Worm (Caenorhabditis elegans) whole organism, L1 larva: ENCODE data around the gene flad-1.

Experiments used
- C04F5.9 ChIP-seq: sonication (generic microtip); optimal IDR thresholded peaks from 2 replicates; lab custom pipeline; 2016; ENCODE audit warnings: missing genetic modification characterization, missing compliant biosample characterization
- C34B4.2 ChIP-seq: sonication (generic microtip); optimal IDR thresholded peaks from 2 replicates; lab custom pipeline; 2017; ENCODE audit warnings: mild to moderate bottlenecking, missing genetic modification characterization, missing compliant biosample characterization
- F16B12.6 ChIP-seq: fragments of 150-350 bp; optimal IDR thresholded peaks from 2 replicates; lab custom pipeline; 2014; ENCODE audit warnings: missing biosample characterization, missing genetic modification characterization
- aly-2 ChIP-seq: fragments of 150-350 bp; optimal IDR thresholded peaks from 2 replicates; lab custom pipeline; 2014; ENCODE audit warnings: missing biosample characterization, missing genetic modification characterization
- blmp-1 ChIP-seq: fragments of 150-350 bp; optimal IDR thresholded peaks from 2 replicates; lab custom pipeline; 2014; ENCODE audit warnings: missing biosample characterization, missing genetic modification characterization
- ceh-8 ChIP-seq: fragments of 200-800 bp; sonication (Bioruptor generic); optimal IDR thresholded peaks from 2 replicates; lab custom pipeline; 2018; ENCODE audit warnings: mild to moderate bottlenecking, missing genetic modification characterization, moderate library complexity, missing compliant biosample characterization
- ceh-82 ChIP-seq, 3 experiments: fragments of 150-350 bp in 1 of 3; sonication (generic microtip) in 2 of 3; optimal IDR thresholded peaks; 2 replicates each; lab custom pipeline; 2014 to 2017; ENCODE audit warnings: missing biosample characterization in 3 of 3, missing genetic modification characterization in 3 of 3
- ceh-90 ChIP-seq: sonication (generic microtip); optimal IDR thresholded peaks from 2 replicates; lab custom pipeline; 2016; ENCODE audit warnings: missing genetic modification characterization, missing compliant biosample characterization
- dsc-1 ChIP-seq: sonication (generic microtip); optimal IDR thresholded peaks from 2 replicates; lab custom pipeline; 2016; ENCODE audit warnings: mild to moderate bottlenecking, missing genetic modification characterization, missing compliant biosample characterization
- efl-1 ChIP-seq, 4 experiments: fragments of 150-350 bp; optimal IDR thresholded peaks in 3 of 4; peaks in 1 of 4; 1 replicate in 1 of 4; 2 replicates in 3 of 4; lab custom pipeline; 2014; ENCODE audit warnings: missing biosample characterization in 2 of 4, missing genetic modification characterization in 2 of 4, missing genetic modification reagents in 2 of 4
- egl-13 ChIP-seq: sonication (generic microtip); optimal IDR thresholded peaks from 2 replicates; lab custom pipeline; 2016; ENCODE audit warnings: missing genotype, missing genetic modification reagents, missing genetic modification characterization, missing compliant biosample characterization
- elt-2 ChIP-seq: sonication (generic microtip); optimal IDR thresholded peaks from 2 replicates; lab custom pipeline; 2016; ENCODE audit warnings: missing genetic modification characterization, mild to moderate bottlenecking, inconsistent platforms, missing compliant biosample characterization, missing genetic modification reagents
- ets-5 ChIP-seq: fragments of 200-800 bp; sonication (Bioruptor generic); IDR thresholded peaks from 2 replicates; pipeline ENCODE4 v1.3.6; 2022; ENCODE audit warnings: missing genetic modification characterization, missing compliant biosample characterization
- fkh-4 ChIP-seq: sonication (generic microtip); optimal IDR thresholded peaks from 2 replicates; lab custom pipeline; 2016; ENCODE audit warnings: missing compliant biosample characterization, missing genetic modification characterization, borderline replicate concordance
- fkh-8 ChIP-seq: sonication (generic microtip); optimal IDR thresholded peaks from 2 replicates; lab custom pipeline; 2016; ENCODE audit warnings: mild to moderate bottlenecking, missing genetic modification characterization, missing compliant biosample characterization
- fos-1 ChIP-seq: fragments of 150-350 bp; optimal IDR thresholded peaks from 2 replicates; lab custom pipeline; 2014; ENCODE audit warnings: missing biosample characterization, missing genetic modification characterization
- hlh-4 ChIP-seq: sonication (generic microtip); optimal IDR thresholded peaks from 2 replicates; lab custom pipeline; 2016; ENCODE audit warnings: mild to moderate bottlenecking, missing genetic modification characterization, missing compliant biosample characterization
- hpl-2 ChIP-seq: fragments of 150-350 bp; optimal IDR thresholded peaks from 2 replicates; lab custom pipeline; 2014; ENCODE audit warnings: missing biosample characterization, missing genetic modification reagents, missing genetic modification characterization
- irx-1 ChIP-seq: sonication (generic microtip); optimal IDR thresholded peaks from 2 replicates; lab custom pipeline; 2016; ENCODE audit warnings: missing genetic modification characterization, missing compliant biosample characterization
- jun-1 ChIP-seq: fragments of 150-350 bp; optimal IDR thresholded peaks from 2 replicates; lab custom pipeline; 2014; ENCODE audit warnings: missing biosample characterization, missing genetic modification reagents, missing genetic modification characterization
- lin-13 ChIP-seq: fragments of 150-350 bp; optimal IDR thresholded peaks from 2 replicates; lab custom pipeline; 2014; ENCODE audit warnings: missing biosample characterization, missing genetic modification reagents, missing genetic modification characterization
- lin-14 ChIP-seq: fragments of 200-800 bp; sonication (Bioruptor generic); optimal IDR thresholded peaks from 2 replicates; lab custom pipeline; 2018; ENCODE audit warnings: mild to moderate bottlenecking, missing genetic modification characterization, moderate library complexity, missing compliant biosample characterization
- lin-15B ChIP-seq: fragments of 150-350 bp; sonication (generic microtip); optimal IDR thresholded peaks from 3 replicates; lab custom pipeline; 2014; ENCODE audit warnings: missing biosample characterization, missing genetic modification characterization
- lin-35 ChIP-seq, 2 experiments: fragments of 150-350 bp; optimal IDR thresholded peaks; 2 replicates each; lab custom pipeline; 2014; ENCODE audit warnings: missing biosample characterization in 2 of 2, missing genetic modification characterization in 2 of 2, missing genetic modification reagents in 2 of 2
- lin-39 ChIP-seq: fragments of 150-350 bp; optimal IDR thresholded peaks from 2 replicates; lab custom pipeline; 2014; ENCODE audit warnings: missing biosample characterization, missing genetic modification reagents, missing genetic modification characterization
- lir-3 ChIP-seq: sonication (generic microtip); optimal IDR thresholded peaks from 2 replicates; lab custom pipeline; 2016; ENCODE audit warnings: mild to moderate bottlenecking, missing genetic modification characterization, moderate library complexity, missing compliant biosample characterization; ENCODE audit not compliant: poor library complexity
- lsy-2 ChIP-seq, 2 experiments: fragments of 150-350 bp; optimal IDR thresholded peaks; 2 replicates each; lab custom pipeline; 2014; ENCODE audit warnings: missing biosample characterization in 2 of 2, missing genetic modification characterization in 2 of 2
- mab-9 ChIP-seq: fragments of 200-800 bp; sonication (Bioruptor generic); IDR thresholded peaks from 2 replicates; pipeline ENCODE4 v1.3.6; 2022; ENCODE audit warnings: missing genetic modification reagents, missing genetic modification characterization, missing compliant biosample characterization
- mdl-1 ChIP-seq, 2 experiments: fragments of 150-350 bp; optimal IDR thresholded peaks; 2 replicates each; lab custom pipeline; 2014 to 2017; ENCODE audit warnings: missing biosample characterization in 2 of 2, missing genetic modification characterization in 2 of 2, inconsistent platforms in 1 of 2
- mef-2 ChIP-seq: fragments of 150-350 bp; optimal IDR thresholded peaks from 2 replicates; lab custom pipeline; 2014; ENCODE audit warnings: missing biosample characterization, missing genetic modification characterization
- mep-1 ChIP-seq: fragments of 150-350 bp; optimal IDR thresholded peaks from 2 replicates; lab custom pipeline; 2014; ENCODE audit warnings: missing biosample characterization, missing genetic modification characterization
- nhr-11 ChIP-seq: fragments of 150-350 bp; optimal IDR thresholded peaks from 2 replicates; lab custom pipeline; 2014; ENCODE audit warnings: missing biosample characterization, missing genetic modification characterization
- nhr-12 ChIP-seq: sonication (generic microtip); optimal IDR thresholded peaks from 2 replicates; lab custom pipeline; 2017; ENCODE audit warnings: missing biosample characterization, missing genetic modification characterization
- nhr-20 ChIP-seq: sonication (generic microtip); optimal IDR thresholded peaks from 2 replicates; lab custom pipeline; 2016; ENCODE audit warnings: mild to moderate bottlenecking, missing genetic modification characterization, missing compliant biosample characterization
- nhr-71 ChIP-seq: sonication (generic microtip); optimal IDR thresholded peaks from 2 replicates; lab custom pipeline; 2016; ENCODE audit warnings: mild to moderate bottlenecking, missing genetic modification characterization, moderate library complexity, missing compliant biosample characterization
- nhr-84 ChIP-seq: sonication (generic microtip); optimal IDR thresholded peaks from 2 replicates; lab custom pipeline; 2017; ENCODE audit warnings: missing biosample characterization, missing genetic modification characterization
- nhr-85 ChIP-seq: sonication (generic microtip); peaks from one replicate; lab custom pipeline; 2016; ENCODE audit warnings: missing genetic modification characterization, inconsistent platforms, missing compliant biosample characterization
- rnt-1 ChIP-seq: sonication (generic microtip); optimal IDR thresholded peaks from 2 replicates; lab custom pipeline; 2016; ENCODE audit warnings: mild to moderate bottlenecking, missing genetic modification characterization, moderate library complexity, missing compliant biosample characterization
- skn-1 ChIP-seq: fragments of 150-350 bp; optimal IDR thresholded peaks from 2 replicates; lab custom pipeline; 2014; ENCODE audit warnings: missing biosample characterization, missing genetic modification characterization
- snpc-4 ChIP-seq: fragments of 150-350 bp; optimal IDR thresholded peaks from 2 replicates; lab custom pipeline; 2014; ENCODE audit warnings: missing biosample characterization, missing genetic modification characterization
- snu-23 ChIP-seq: sonication (generic microtip); optimal IDR thresholded peaks from 2 replicates; lab custom pipeline; 2016; ENCODE audit warnings: missing genetic modification characterization, missing compliant biosample characterization
- sox-4 ChIP-seq: sonication (generic microtip); optimal IDR thresholded peaks from 2 replicates; lab custom pipeline; 2016; ENCODE audit warnings: missing genetic modification characterization, missing compliant biosample characterization
- swsn-7 ChIP-seq: sonication (generic microtip); optimal IDR thresholded peaks from 2 replicates; lab custom pipeline; 2016; ENCODE audit warnings: missing genetic modification characterization, missing compliant biosample characterization
- tbx-2 ChIP-seq: sonication (generic microtip); optimal IDR thresholded peaks from 2 replicates; lab custom pipeline; 2016; ENCODE audit warnings: missing genetic modification characterization, missing compliant biosample characterization
- unc-30 ChIP-seq: sonication (generic microtip); optimal IDR thresholded peaks from 2 replicates; lab custom pipeline; 2017; ENCODE audit warnings: missing biosample characterization, missing genetic modification characterization
- unc-98 ChIP-seq: fragments of 200-800 bp; sonication (Bioruptor generic); IDR thresholded peaks from 2 replicates; pipeline ENCODE4 v1.3.6; 2022; ENCODE audit warnings: missing genetic modification characterization, missing compliant biosample characterization
- ztf-11 ChIP-seq, 2 experiments: sonication (generic microtip); optimal IDR thresholded peaks; 2 replicates each; lab custom pipeline; 2016 to 2017; ENCODE audit warnings: missing genetic modification characterization in 2 of 2, missing biosample characterization in 1 of 2, missing compliant biosample characterization in 1 of 2

Gene flad-1

DNA sequence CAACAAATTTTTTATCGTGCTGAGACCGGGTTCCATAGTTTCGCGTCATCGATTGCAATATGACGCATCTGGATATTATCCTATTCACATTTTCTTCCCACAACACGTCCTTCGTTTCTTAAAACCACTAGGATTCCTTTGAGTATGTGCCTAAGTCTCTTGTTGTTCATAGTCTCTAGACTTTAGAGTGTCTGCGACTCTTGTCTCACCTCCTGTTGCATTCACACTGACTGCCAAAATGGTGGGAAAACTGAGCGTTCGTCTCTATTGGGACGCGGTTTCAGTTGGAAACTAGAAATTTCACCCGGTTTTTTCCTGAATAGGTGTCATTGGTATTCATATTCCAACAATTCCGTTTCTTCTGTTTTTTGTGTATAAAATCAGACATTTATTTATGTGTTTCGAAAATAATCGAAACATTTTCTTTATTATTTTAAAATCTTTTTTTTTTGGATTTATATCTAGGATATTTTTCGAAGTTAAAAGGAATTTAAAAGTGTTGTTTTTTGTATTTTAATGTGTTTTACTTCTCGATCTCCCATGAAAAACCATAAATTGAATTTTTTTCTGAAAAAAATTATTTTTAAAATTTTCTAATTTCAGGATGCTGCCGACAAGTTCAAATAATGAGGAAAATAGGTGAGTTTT lies 22.2 kb upstream of the flad-1 start, which contains the start of gene C05C10.2:
C05C10.2 (plus strand) TSS at position 598 of the 648 bp plus-strand sequence.
- TF ChIP-seq tbx-2 (tag; lab: Kevin White, UChicago) = no peak
- peak; percentile 28 for TF ChIP-seq blmp-1
- TF ChIP-seq egl-13 (tag; lab: Kevin White, UChicago) = no peak
- no peak for TF ChIP-seq ets-5 (GFP tag; lab: Robert Waterston, UW)
- no peak for TF ChIP-seq rnt-1
- no peak for TF ChIP-seq nhr-11
- TF ChIP-seq F16B12.6 = no peak
- no peak for TF ChIP-seq hpl-2 (GFP tag; lab: Kevin White, UChicago)
- no peak for TF ChIP-seq lin-39 (tag; lab: Kevin White, UChicago)
- no peak for TF ChIP-seq unc-30 (tag; lab: Kevin White, UChicago)
- no peak for TF ChIP-seq lsy-2 (tag; optimal IDR thresholded peaks at IDR 0.05; lab: Kevin White, UChicago)
- peak in 1 of 2 experiments; percentile 44 for TF ChIP-seq efl-1 (optimal IDR thresholded peaks at IDR 0.05; lab: Kevin White, UChicago)
- TF ChIP-seq efl-1 (GFP tag; optimal IDR thresholded peaks at IDR 0.05 in 1 of 2; lab: Kevin White, UChicago) = peak in 1 of 2 experiments; percentile 27
- no peak for TF ChIP-seq ceh-8 (GFP tag; lab: Kevin White, UChicago)
- no peak for TF ChIP-seq snpc-4 (tag; lab: Kevin White, UChicago)
- TF ChIP-seq mep-1 (tag; lab: Kevin White, UChicago) = peak; percentile 5
- peak in 1 of 2 experiments; percentile 11 for TF ChIP-seq lin-35 (GFP tag; optimal IDR thresholded peaks at IDR 0.05; lab: Kevin White, UChicago)
- TF ChIP-seq nhr-85 (tag; lab: Kevin White, UChicago) = no peak
- TF ChIP-seq ceh-82 (tag; optimal IDR thresholded peaks at IDR 0.05; lab: Kevin White, UChicago) = no peak
- no peak for TF ChIP-seq nhr-20

DNA sequence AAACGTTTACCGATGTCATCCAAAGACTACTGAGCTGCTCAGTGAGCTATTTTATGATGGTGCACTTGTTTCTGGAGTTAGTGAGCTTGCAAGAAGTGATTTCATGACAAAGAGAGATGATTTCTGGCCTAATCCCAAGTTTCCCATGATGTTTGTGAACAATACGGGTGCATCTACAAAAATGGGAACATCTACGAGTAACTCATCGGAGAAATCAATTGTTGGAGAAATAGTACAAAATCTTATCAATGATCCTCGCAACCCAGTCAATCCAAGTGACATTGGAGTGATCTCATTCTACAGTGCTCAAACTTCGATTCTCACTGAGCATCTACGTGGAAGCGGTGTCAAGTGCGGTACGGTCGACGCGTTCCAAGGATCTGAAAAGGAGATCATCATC lies 15.5 kb upstream of the flad-1 start:
- TF ChIP-seq ceh-82 (tag; optimal IDR thresholded peaks at IDR 0.05; lab: Kevin White, UChicago) = no peak
- TF ChIP-seq, all 84 proteins: peak for 0

DNA sequence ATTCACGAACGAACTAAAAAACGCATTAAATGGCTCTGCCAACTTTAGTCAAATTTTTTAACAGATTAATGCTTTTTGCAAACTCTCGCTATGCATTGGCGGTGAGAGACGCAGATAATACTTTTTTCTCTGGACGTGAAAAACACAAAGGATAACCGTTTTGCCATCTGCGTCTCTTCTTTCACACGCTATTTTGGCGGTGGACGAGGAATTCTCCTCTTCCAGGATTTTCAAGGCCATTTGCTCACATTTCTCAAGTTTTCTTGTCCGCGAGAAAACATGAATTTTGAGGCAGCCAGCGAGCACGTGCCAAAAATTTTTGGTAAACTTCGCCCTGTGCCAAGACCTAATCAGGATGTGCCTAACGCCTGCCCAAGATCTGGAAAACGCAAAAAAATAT lies 12.9 kb upstream of the flad-1 start:
- TF ChIP-seq nhr-71 (peak; percentile 82), aly-2 (no peak), C04F5.9 (tag; lab: Kevin White, UChicago) (peak; percentile 9), mep-1 (tag; lab: Kevin White, UChicago) (no peak), C34B4.2 (tag; lab: Kevin White, UChicago) (no peak), nhr-84 (tag; lab: Kevin White, UChicago) (no peak), snpc-4 (tag; lab: Kevin White, UChicago) (no peak), lin-15B (tag; lab: Kevin White, UChicago) (peak; percentile 48), skn-1 (tag; lab: Kevin White, UChicago) (no peak), nhr-12 (no peak), dsc-1 (tag; lab: Kevin White, UChicago) (peak; percentile 35), jun-1 (tag; lab: Kevin White, UChicago) (peak; percentile 18), snu-23 (GFP tag; lab: Kevin White, UChicago) (peak; percentile 59), elt-2 (tag; lab: Kevin White, UChicago) (no peak), blmp-1 (no peak), fos-1 (no peak), irx-1 (peak; percentile 39), nhr-20 (peak; percentile 46), lir-3 (tag; lab: Kevin White, UChicago) (peak; percentile 78), fkh-4 (tag; lab: Kevin White, UChicago) (no peak), unc-98 (GFP tag; lab: Robert Waterston, UW) (peak; percentile 55; the same call in 1 of the 2 replicates), ceh-82 (tag; optimal IDR thresholded peaks at IDR 0.05; lab: Kevin White, UChicago) (peak in 1 of 3 experiments; percentile 18), lin-14 (peak; percentile 82), lin-13 (peak; percentile 18), mdl-1 (tag; optimal IDR thresholded peaks at IDR 0.05; lab: Kevin White, UChicago) (peak in 1 of 2 experiments; percentile 1), lin-35 (GFP tag; optimal IDR thresholded peaks at IDR 0.05; lab: Kevin White, UChicago) (peak; percentile 33 to 41), egl-13 (tag; lab: Kevin White, UChicago) (no peak), ztf-11 (tag; optimal IDR thresholded peaks at IDR 0.05; lab: Kevin White, UChicago) (peak in 1 of 2 experiments; percentile 65), tbx-2 (tag; lab: Kevin White, UChicago) (peak; percentile 68), nhr-85 (tag; lab: Kevin White, UChicago) (peak; percentile 63), swsn-7 (tag; lab: Kevin White, UChicago) (peak; percentile 44), ceh-90 (tag; lab: Kevin White, UChicago) (peak; percentile 68), hlh-4 (tag; lab: Kevin White, UChicago) (no peak), mef-2 (tag; lab: Kevin White, UChicago) (no peak), fkh-8 (tag; lab: Kevin White, UChicago) (peak; percentile 57), sox-4 (tag; lab: Kevin White, UChicago) (no peak), mab-9 (GFP tag; lab: Robert Waterston, UW) (0 out of 2 replicates have a peak, but pooled peaks have one; percentile 21)
